Worm (Caenorhabditis elegans) whole organism, L3 larva: ENCODE data around the gene Y37D8A.5.

Experiments used
- R02D3.7 ChIP-seq: fragments of 150-350 bp; optimal IDR thresholded peaks from 2 replicates; lab custom pipeline; 2014; ENCODE audit warnings: missing biosample characterization, missing genetic modification characterization
- ama-1 ChIP-seq: fragments of 150-350 bp; optimal IDR thresholded peaks from 2 replicates; lab custom pipeline; 2018
- ceh-16 ChIP-seq: sonication (generic microtip); optimal IDR thresholded peaks from 2 replicates; lab custom pipeline; 2017; ENCODE audit warnings: missing biosample characterization, missing genetic modification characterization
- ceh-28 ChIP-seq: fragments of 150-350 bp; optimal IDR thresholded peaks from 2 replicates; lab custom pipeline; 2014; ENCODE audit warnings: missing biosample characterization, missing genetic modification reagents, missing genetic modification characterization
- fkh-10 ChIP-seq: sonication (generic microtip); optimal IDR thresholded peaks from 2 replicates; lab custom pipeline; 2017; ENCODE audit warnings: missing biosample characterization, missing genetic modification reagents, missing genetic modification characterization
- jun-1 ChIP-seq: fragments of 150-350 bp; optimal IDR thresholded peaks from 2 replicates; lab custom pipeline; 2014; ENCODE audit warnings: missing biosample characterization, missing genetic modification reagents, missing genetic modification characterization
- nhr-28 ChIP-seq: fragments of 150-350 bp; optimal IDR thresholded peaks from 2 replicates; lab custom pipeline; 2014; ENCODE audit warnings: missing biosample characterization, missing genetic modification characterization
- nhr-67 ChIP-seq: fragments of 150-350 bp; optimal IDR thresholded peaks from 2 replicates; lab custom pipeline; 2014; ENCODE audit warnings: missing biosample characterization, missing genetic modification characterization
- nhr-76 ChIP-seq: fragments of 150-350 bp; sonication (generic microtip); optimal IDR thresholded peaks from 5 replicates; lab custom pipeline; 2014; ENCODE audit warnings: missing biosample characterization, missing genetic modification characterization
- nhr-77 ChIP-seq: fragments of 150-350 bp; optimal IDR thresholded peaks from 2 replicates; lab custom pipeline; 2014; ENCODE audit warnings: missing biosample characterization, missing genetic modification characterization
- pha-4 ChIP-seq: fragments of 150-350 bp; optimal IDR thresholded peaks from 2 replicates; lab custom pipeline; 2014; ENCODE audit warnings: missing biosample characterization, missing genetic modification reagents, missing genetic modification characterization
- snpc-4 ChIP-seq: fragments of 150-350 bp; optimal IDR thresholded peaks from 2 replicates; lab custom pipeline; 2014; ENCODE audit warnings: missing biosample characterization, missing genetic modification characterization
- ztf-11 ChIP-seq: fragments of 150-350 bp; optimal IDR thresholded peaks from 2 replicates; lab custom pipeline; 2014; ENCODE audit warnings: missing biosample characterization, missing genetic modification characterization
- ztf-4 ChIP-seq: fragments of 150-350 bp; optimal IDR thresholded peaks from 2 replicates; lab custom pipeline; 2014; ENCODE audit warnings: missing biosample characterization, missing genetic modification characterization

- no peak for TF ChIP-seq pha-4 (tag; lab: Kevin White, UChicago)
- no peak for TF ChIP-seq ceh-16 (tag; lab: Kevin White, UChicago)
- no peak for TF ChIP-seq snpc-4 (tag; lab: Kevin White, UChicago)
- TF ChIP-seq ztf-11 (tag; lab: Kevin White, UChicago), result no peak
- no peak for TF ChIP-seq nhr-77
- no peak for TF ChIP-seq fkh-10 (GFP tag; lab: Kevin White, UChicago)
- TF ChIP-seq nhr-28, result no peak
- no peak for TF ChIP-seq R02D3.7 (tag; lab: Kevin White, UChicago)
- no peak for TF ChIP-seq ama-1
- no peak for TF ChIP-seq ztf-4 (tag; lab: Kevin White, UChicago)
- TF ChIP-seq ceh-28 (tag; lab: Kevin White, UChicago), result no peak
- no peak for TF ChIP-seq nhr-67 (tag; lab: Kevin White, UChicago)
- TF ChIP-seq nhr-76 (tag; lab: Kevin White, UChicago), result no peak
- TF ChIP-seq jun-1 (tag; lab: Kevin White, UChicago), result no peak
These were observed 23.6 kb downstream of the Y37D8A.5 start for ce11 chrIII:12831696-12832095.
